Worm (Caenorhabditis elegans) whole organism, L2 larva: ENCODE results near the gene C30F2.4.
A peak's percentile ranks its signal among the peaks of the same experiment; 100 is the strongest.

Source experiments
- C34F6.9 ChIP-seq: fragments of 150-350 bp; optimal IDR thresholded peaks from 2 replicates; lab custom pipeline; 2014; ENCODE audit warnings: missing biosample characterization, missing genetic modification characterization
- F13H6.1 ChIP-seq: sonication (generic microtip); optimal IDR thresholded peaks from 2 replicates; lab custom pipeline; 2016; ENCODE audit warnings: missing genetic modification characterization, missing compliant biosample characterization
- R02D3.7 ChIP-seq: fragments of 150-350 bp; optimal IDR thresholded peaks from 2 replicates; lab custom pipeline; 2014; ENCODE audit warnings: missing biosample characterization, missing genetic modification characterization
- Y55F3AM.14 ChIP-seq: fragments of 200-800 bp; sonication (Bioruptor generic); optimal IDR thresholded peaks from 2 replicates; lab custom pipeline; 2018; ENCODE audit warnings: mild to moderate bottlenecking, missing genetic modification characterization, missing compliant biosample characterization
- ZK546.5 ChIP-seq: sonication (generic microtip); optimal IDR thresholded peaks from 2 replicates; lab custom pipeline; 2017; ENCODE audit warnings: missing biosample characterization, missing genetic modification characterization
- aly-2 ChIP-seq: fragments of 150-350 bp; optimal IDR thresholded peaks from 2 replicates; lab custom pipeline; 2014; ENCODE audit warnings: missing biosample characterization, missing genetic modification characterization
- ama-1 ChIP-seq: fragments of 150-350 bp; optimal IDR thresholded peaks from 2 replicates; lab custom pipeline; 2018; ENCODE audit warnings: inconsistent platforms
- blmp-1 ChIP-seq: sonication (generic microtip); optimal IDR thresholded peaks from 2 replicates; lab custom pipeline; 2017; ENCODE audit warnings: missing genetic modification characterization, mild to moderate bottlenecking, missing compliant biosample characterization, antibody characterized with exemption, moderate library complexity; ENCODE audit not compliant: insufficient read depth
- ceh-82 ChIP-seq: fragments of 150-350 bp; optimal IDR thresholded peaks from 2 replicates; lab custom pipeline; 2014; ENCODE audit warnings: missing biosample characterization, missing genetic modification characterization
- dmd-4 ChIP-seq: sonication (generic microtip); optimal IDR thresholded peaks from 2 replicates; lab custom pipeline; 2017; ENCODE audit warnings: missing biosample characterization, missing genetic modification characterization
- egl-27 ChIP-seq: sonication (generic microtip); optimal IDR thresholded peaks from 3 replicates; lab custom pipeline; 2017; ENCODE audit warnings: missing biosample characterization, missing genetic modification reagents, missing genetic modification characterization
- fos-1 ChIP-seq: fragments of 150-350 bp; optimal IDR thresholded peaks from 2 replicates; lab custom pipeline; 2014; ENCODE audit warnings: missing biosample characterization, missing genetic modification characterization
- gmeb-1 ChIP-seq: fragments of 150-350 bp; optimal IDR thresholded peaks from 2 replicates; lab custom pipeline; 2014; ENCODE audit warnings: missing biosample characterization, missing genetic modification characterization
- lin-39 ChIP-seq: fragments of 150-350 bp; optimal IDR thresholded peaks from 2 replicates; lab custom pipeline; 2014; ENCODE audit warnings: missing biosample characterization, missing genetic modification reagents, missing genetic modification characterization
- mbf-1 ChIP-seq: sonication (generic microtip); optimal IDR thresholded peaks from 2 replicates; lab custom pipeline; 2017; ENCODE audit warnings: missing biosample characterization, missing genetic modification characterization
- nhr-10 ChIP-seq: sonication (generic microtip); optimal IDR thresholded peaks from 2 replicates; lab custom pipeline; 2017; ENCODE audit warnings: missing biosample characterization, missing genetic modification characterization
- nhr-11 ChIP-seq: fragments of 150-350 bp; optimal IDR thresholded peaks from 2 replicates; lab custom pipeline; 2014; ENCODE audit warnings: missing biosample characterization, missing genetic modification characterization
- nhr-12 ChIP-seq: fragments of 150-350 bp; optimal IDR thresholded peaks from 2 replicates; lab custom pipeline; 2014; ENCODE audit warnings: missing biosample characterization, missing genetic modification characterization
- nhr-129 ChIP-seq: fragments of 150-350 bp; optimal IDR thresholded peaks from 2 replicates; lab custom pipeline; 2014; ENCODE audit warnings: missing biosample characterization, missing genetic modification characterization
- nhr-23 ChIP-seq: fragments of 150-350 bp; optimal IDR thresholded peaks from 2 replicates; lab custom pipeline; 2014; ENCODE audit warnings: missing biosample characterization, missing genetic modification reagents, missing genetic modification characterization
- nhr-237 ChIP-seq: fragments of 150-350 bp; optimal IDR thresholded peaks from 2 replicates; lab custom pipeline; 2014; ENCODE audit warnings: missing biosample characterization, missing genetic modification characterization
- nhr-25 ChIP-seq: fragments of 150-350 bp; sonication (generic microtip); optimal IDR thresholded peaks from 3 replicates; lab custom pipeline; 2014; ENCODE audit warnings: missing biosample characterization, missing genetic modification characterization
- nhr-6 ChIP-seq: fragments of 150-350 bp; optimal IDR thresholded peaks from 2 replicates; lab custom pipeline; 2014; ENCODE audit warnings: missing biosample characterization, missing genetic modification characterization
- nhr-77 ChIP-seq: fragments of 150-350 bp; optimal IDR thresholded peaks from 2 replicates; lab custom pipeline; 2014; ENCODE audit warnings: missing biosample characterization, missing genetic modification characterization
- peb-1 ChIP-seq: fragments of 150-350 bp; optimal IDR thresholded peaks from 2 replicates; lab custom pipeline; 2014; ENCODE audit warnings: missing biosample characterization, missing genetic modification characterization
- sem-4 ChIP-seq: fragments of 150-350 bp; optimal IDR thresholded peaks from 2 replicates; lab custom pipeline; 2014; ENCODE audit warnings: missing biosample characterization, missing genetic modification reagents, missing genetic modification characterization
- skn-1 ChIP-seq: sonication (generic microtip); optimal IDR thresholded peaks from 2 replicates; lab custom pipeline; 2017; ENCODE audit warnings: missing biosample characterization, missing genetic modification characterization
- sma-3 ChIP-seq: sonication (generic microtip); optimal IDR thresholded peaks from 2 replicates; lab custom pipeline; 2016; ENCODE audit warnings: missing genetic modification reagents, missing genetic modification characterization, missing compliant biosample characterization
- sma-9 ChIP-seq, 2 experiments: fragments of 150-350 bp in 1 of 2; sonication (generic microtip) in 1 of 2; optimal IDR thresholded peaks; 2 replicates each; lab custom pipeline; 2014 to 2016; ENCODE audit warnings: missing genetic modification characterization in 2 of 2, mild to moderate bottlenecking in 1 of 2, missing biosample characterization in 1 of 2, missing compliant biosample characterization in 1 of 2, missing genetic modification reagents in 1 of 2, moderate library complexity in 1 of 2
- snpc-4 ChIP-seq: fragments of 150-350 bp; optimal IDR thresholded peaks from 2 replicates; lab custom pipeline; 2014; ENCODE audit warnings: missing biosample characterization, missing genetic modification characterization
- unc-55 ChIP-seq: fragments of 150-350 bp; sonication (generic microtip); optimal IDR thresholded peaks from 3 replicates; lab custom pipeline; 2014; ENCODE audit warnings: missing biosample characterization, missing genetic modification reagents, missing genetic modification characterization
- ztf-11 ChIP-seq: sonication (generic microtip); optimal IDR thresholded peaks from 2 replicates; lab custom pipeline; 2017; ENCODE audit warnings: missing biosample characterization, missing genetic modification characterization
- ztf-4 ChIP-seq: fragments of 150-350 bp; optimal IDR thresholded peaks from 2 replicates; lab custom pipeline; 2014; ENCODE audit warnings: missing biosample characterization, missing genetic modification characterization

C30F2.4 gene

DNA sequence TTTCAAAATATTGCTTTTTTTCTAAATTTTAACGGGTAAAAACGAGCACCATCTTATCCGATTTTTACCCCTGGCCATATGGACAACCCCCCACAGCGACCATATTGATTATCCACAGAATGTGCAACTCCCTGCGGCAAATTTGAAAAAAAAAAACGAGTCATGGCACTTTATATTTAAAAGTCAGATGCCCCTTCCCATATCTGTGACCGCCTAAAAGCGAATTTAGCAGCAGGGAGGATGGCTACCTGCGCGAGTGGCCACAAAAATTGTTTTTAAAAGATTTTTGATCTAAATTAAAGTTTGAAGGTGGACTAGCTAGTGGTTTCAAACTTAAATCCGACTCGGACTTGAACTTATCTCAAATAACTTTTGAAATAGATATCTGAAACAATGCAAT, 20.0 kb downstream of the C30F2.4 start (continued):
- TF ChIP-seq ztf-4 = peak; percentile 87
- peak; percentile 91 for TF ChIP-seq lin-39 (tag; lab: Kevin White, UChicago)

DNA sequence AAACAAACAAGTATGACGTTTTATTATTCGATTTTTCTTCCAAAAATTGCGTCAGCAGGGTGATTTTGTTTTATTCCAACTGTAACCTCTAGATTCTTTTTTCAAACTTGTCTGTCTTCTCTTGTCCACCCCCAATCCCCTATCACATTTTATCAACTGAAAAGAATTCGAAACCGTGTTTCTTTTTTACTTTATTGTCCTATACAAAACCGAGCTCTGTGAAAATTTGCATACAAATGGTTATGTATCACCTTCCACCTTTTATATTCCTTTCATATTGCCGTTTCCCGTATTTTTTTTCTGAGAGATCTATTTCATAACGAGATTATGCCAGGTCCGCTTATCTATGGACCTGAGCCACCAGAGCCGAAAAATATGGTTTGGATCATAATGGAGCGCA, 21.1 kb downstream of the C30F2.4 start, which contains the start of gene T27A8.7:
Gene T27A8.7, plus strand, starts transcription at position 301 of the 400 bp plus-strand sequence.
- no peak for TF ChIP-seq sem-4 (tag; lab: Kevin White, UChicago)

DNA sequence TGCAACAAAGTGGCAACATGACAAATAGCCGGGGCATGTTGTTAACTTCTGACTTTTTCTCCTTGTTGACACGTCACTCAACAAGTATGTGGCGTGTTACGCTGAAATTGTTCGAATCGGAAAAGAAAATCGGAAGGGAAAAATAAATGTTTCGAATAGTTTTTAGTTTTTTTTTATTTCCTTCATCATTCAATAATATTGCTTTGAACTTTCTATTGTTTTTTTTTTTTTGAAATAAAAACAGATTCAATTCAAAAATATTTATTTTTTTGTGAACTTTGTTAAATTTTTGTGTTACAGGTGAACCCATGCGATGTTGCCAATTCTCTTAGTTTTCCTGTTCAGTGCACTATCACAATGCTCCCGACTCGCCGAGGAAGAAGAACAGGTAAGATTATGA, 26.8 kb downstream of the C30F2.4 start, which contains the start of gene cpd-2:
Gene cpd-2, plus strand, starts transcription at position 301 of the 400 bp plus-strand sequence.
- TF ChIP-seq nhr-23 (tag; lab: Kevin White, UChicago) (no peak), sem-4 (tag; lab: Kevin White, UChicago) (no peak), snpc-4 (tag; lab: Kevin White, UChicago) (no peak), nhr-6 (tag; lab: Kevin White, UChicago) (no peak), ama-1 (no peak), nhr-10 (no peak)
- TF ChIP-seq, all 48 proteins: peak for 0

DNA sequence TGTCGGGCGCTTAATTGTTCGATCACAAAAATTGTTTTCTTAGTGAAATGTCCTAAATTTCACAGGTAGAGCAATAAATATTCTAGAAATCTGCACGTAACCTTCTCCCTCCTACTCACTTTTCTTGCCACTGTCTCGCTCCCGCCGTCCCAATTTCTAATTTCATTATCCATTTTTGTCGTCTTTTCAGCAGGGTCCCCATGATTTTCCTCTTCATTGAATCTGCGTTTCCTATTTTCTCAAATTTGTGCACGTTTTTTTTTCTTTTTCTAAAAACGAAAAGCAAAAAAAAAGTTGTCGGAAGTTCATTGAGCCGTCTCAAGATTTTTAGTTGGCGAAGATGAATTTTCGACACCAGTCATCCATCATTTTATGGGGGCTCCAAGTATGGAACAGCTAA, 30.0 kb downstream of the C30F2.4 start:
- no peak for TF ChIP-seq aly-2 (tag; lab: Kevin White, UChicago)
- no peak for TF ChIP-seq blmp-1 (tag; lab: Kevin White, UChicago)
- no peak for TF ChIP-seq snpc-4 (tag; lab: Kevin White, UChicago)
- TF ChIP-seq nhr-237 (tag; lab: Kevin White, UChicago) = no peak
- TF ChIP-seq unc-55 (GFP tag; lab: Kevin White, UChicago) = peak; percentile 42
- no peak for TF ChIP-seq ZK546.5 (tag; lab: Kevin White, UChicago)
- TF ChIP-seq dmd-4 (tag; lab: Kevin White, UChicago) = no peak
- TF ChIP-seq nhr-10 = no peak
- TF ChIP-seq Y55F3AM.14 (GFP tag; lab: Kevin White, UChicago) = no peak

DNA sequence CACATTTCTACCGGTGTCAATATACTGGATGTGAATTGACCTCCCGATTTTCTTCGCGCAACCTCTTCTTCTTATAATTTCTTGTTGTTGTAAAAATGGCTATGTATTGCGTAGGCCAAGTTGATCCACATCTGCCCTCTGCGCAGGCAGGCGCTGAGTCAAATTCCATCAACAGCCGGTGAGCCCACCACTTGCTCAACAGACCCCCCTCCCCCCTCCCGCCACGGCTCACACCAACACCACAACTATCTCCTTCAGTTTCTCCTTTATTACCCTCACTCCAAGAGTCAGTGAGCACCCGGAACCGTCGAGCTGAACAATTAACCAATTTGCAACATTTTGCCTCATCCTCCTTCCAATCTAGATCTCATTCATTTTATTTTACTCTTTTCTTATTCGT, 32.0 kb downstream of the C30F2.4 start:
- TF ChIP-seq dmd-4 (tag; lab: Kevin White, UChicago) = no peak
- no peak for TF ChIP-seq skn-1 (tag; lab: Kevin White, UChicago)
- TF ChIP-seq C34F6.9 (tag; lab: Kevin White, UChicago) = no peak
- TF ChIP-seq sma-9 (GFP tag; optimal IDR thresholded peaks at IDR 0.05; lab: Kevin White, UChicago) = no peak
- no peak for TF ChIP-seq sma-9 (tag; optimal IDR thresholded peaks at IDR 0.05; lab: Kevin White, UChicago)
- no peak for TF ChIP-seq nhr-12
- no peak for TF ChIP-seq aly-2 (tag; lab: Kevin White, UChicago)
- no peak for TF ChIP-seq peb-1 (tag; lab: Kevin White, UChicago)
- no peak for TF ChIP-seq mbf-1
- TF ChIP-seq gmeb-1 (tag; lab: Kevin White, UChicago) = no peak
- no peak for TF ChIP-seq nhr-77 (tag; lab: Kevin White, UChicago)
- TF ChIP-seq R02D3.7 (tag; lab: Kevin White, UChicago) = no peak
- no peak for TF ChIP-seq nhr-10
- TF ChIP-seq nhr-25 (tag; lab: Kevin White, UChicago) = no peak
- TF ChIP-seq ceh-82 = no peak
- TF ChIP-seq ZK546.5 (tag; lab: Kevin White, UChicago) = no peak
- no peak for TF ChIP-seq ztf-11 (tag; lab: Kevin White, UChicago)
- TF ChIP-seq sem-4 (tag; lab: Kevin White, UChicago) = no peak
- no peak for TF ChIP-seq blmp-1 (tag; lab: Kevin White, UChicago)
- no peak for TF ChIP-seq unc-55 (GFP tag; lab: Kevin White, UChicago)

DNA sequence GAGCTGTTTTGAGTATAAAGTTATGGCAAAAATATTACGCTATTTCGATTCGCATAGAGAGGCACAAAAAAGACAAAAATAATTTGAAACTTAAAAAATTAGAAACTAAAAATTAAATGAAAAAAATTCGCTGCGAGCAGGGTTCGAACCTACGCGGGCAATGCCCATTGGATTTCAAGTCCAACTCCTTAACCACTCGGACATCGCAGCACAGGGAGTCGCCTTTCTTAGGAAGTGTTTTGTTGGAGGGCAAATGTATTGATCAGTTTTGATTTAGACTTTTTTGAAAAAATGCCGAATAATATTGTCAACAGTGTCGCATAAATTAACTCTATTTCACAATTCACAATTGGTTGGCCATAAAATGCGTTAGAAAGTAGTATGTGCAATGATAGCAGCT, 33.9 kb downstream of the C30F2.4 start:
- TF ChIP-seq fos-1 (peak; percentile 18), sma-3 (GFP tag; lab: Kevin White, UChicago) (no peak), nhr-11 (tag; lab: Kevin White, UChicago) (no peak)

DNA sequence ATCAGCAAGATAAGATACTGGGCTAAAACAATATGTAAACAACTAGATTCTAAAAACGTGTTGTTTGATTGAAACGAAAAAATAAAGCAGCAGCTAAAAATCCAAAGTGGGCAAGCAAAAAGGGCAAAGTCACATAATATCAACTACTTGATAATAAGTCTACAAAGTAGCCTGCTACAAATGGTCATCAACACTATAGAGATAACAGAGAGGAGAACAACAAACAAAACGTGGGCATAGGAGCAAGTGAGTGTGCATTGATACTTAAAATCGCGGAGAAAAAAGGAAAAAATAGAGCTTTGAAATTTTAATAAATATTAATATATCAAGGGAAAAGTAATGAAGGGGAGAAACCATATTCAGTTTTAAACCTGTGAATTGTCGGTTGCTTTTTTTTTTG, 34.6 kb downstream of the C30F2.4 start:
- TF ChIP-seq sma-9 (GFP tag; optimal IDR thresholded peaks at IDR 0.05; lab: Kevin White, UChicago) = no peak
- TF ChIP-seq sma-9 (tag; optimal IDR thresholded peaks at IDR 0.05; lab: Kevin White, UChicago) = no peak
- TF ChIP-seq skn-1 (tag; lab: Kevin White, UChicago) = no peak
- no peak for TF ChIP-seq gmeb-1 (tag; lab: Kevin White, UChicago)
- no peak for TF ChIP-seq egl-27 (tag; lab: Kevin White, UChicago)
- TF ChIP-seq ztf-11 (tag; lab: Kevin White, UChicago) = no peak
- TF ChIP-seq F13H6.1 (tag; lab: Kevin White, UChicago) = no peak
- TF ChIP-seq nhr-129 = no peak
